Worm (Caenorhabditis elegans) whole organism, midembryonic: ENCODE data around the gene F56D6.11.

Experiments
- T22C8.4 ChIP-seq: fragments of 200-800 bp; sonication (Bioruptor generic); IDR thresholded peaks from 2 replicates; pipeline ENCODE4 v1.3.6; 2022; ENCODE audit warnings: missing genetic modification characterization, missing compliant biosample characterization
- flt-1 ChIP-seq: fragments of 200-800 bp; sonication (Bioruptor generic); IDR thresholded peaks from 2 replicates; pipeline ENCODE4 v1.3.6; 2022; ENCODE audit warnings: missing genetic modification characterization, missing compliant biosample characterization
- klf-2 ChIP-seq: fragments of 200-800 bp; sonication (Bioruptor generic); conservative IDR thresholded peaks from 2 replicates; pipeline ENCODE4 v1.3.6; 2022; ENCODE audit warnings: missing genetic modification reagents, missing genetic modification characterization, missing compliant biosample characterization
- med-1 ChIP-seq: sonication (generic microtip); optimal IDR thresholded peaks from 2 replicates; lab custom pipeline; 2017; ENCODE audit warnings: missing genetic modification characterization, mild to moderate bottlenecking, missing compliant biosample characterization, antibody characterized with exemption, missing genetic modification reagents; ENCODE audit not compliant: insufficient read depth
- tab-1 ChIP-seq: fragments of 200-800 bp; sonication (Bioruptor generic); IDR thresholded peaks from 2 replicates; pipeline ENCODE4 v1.3.6; 2022; ENCODE audit warnings: missing genetic modification characterization, missing compliant biosample characterization
- ztf-23 ChIP-seq: fragments of 200-800 bp; sonication (Bioruptor generic); IDR thresholded peaks from 2 replicates; pipeline ENCODE4 v1.3.6; 2022; ENCODE audit warnings: missing genetic modification reagents, missing genetic modification characterization, missing compliant biosample characterization

- TF ChIP-seq klf-2 (GFP tag; lab: Robert Waterston, UW), result no peak
- TF ChIP-seq med-1 (GFP tag; lab: Kevin White, UChicago), result no peak
- no peak for TF ChIP-seq flt-1 (GFP tag; lab: Robert Waterston, UW)
- TF ChIP-seq ztf-23, result no peak
- no peak for TF ChIP-seq tab-1 (GFP tag; lab: Robert Waterston, UW)
- no peak for TF ChIP-seq T22C8.4 (GFP tag; lab: Robert Waterston, UW)
These were observed 17.3 kb downstream of the F56D6.11 start, which contains the start of gene oac-21 for ce11 chrIV:3888963-3889362.
